Worm (Caenorhabditis elegans) whole organism, L1 larva: Measurements from ENCODE around the gene cct-6.

Experiments used
- aha-1 ChIP-seq: fragments of 150-350 bp; optimal IDR thresholded peaks from 2 replicates; lab custom pipeline; 2014; ENCODE audit warnings: missing biosample characterization, missing genetic modification characterization
- aly-2 ChIP-seq: fragments of 150-350 bp; optimal IDR thresholded peaks from 2 replicates; lab custom pipeline; 2014; ENCODE audit warnings: missing biosample characterization, missing genetic modification characterization
- ceh-82 ChIP-seq, 3 experiments: fragments of 150-350 bp in 1 of 3; sonication (generic microtip) in 2 of 3; optimal IDR thresholded peaks; 2 replicates each; lab custom pipeline; 2014 to 2017; ENCODE audit warnings: missing biosample characterization in 3 of 3, missing genetic modification characterization in 3 of 3
- fkh-10 ChIP-seq: sonication (generic microtip); optimal IDR thresholded peaks from 2 replicates; lab custom pipeline; 2017; ENCODE audit warnings: missing biosample characterization, missing genetic modification reagents, missing genetic modification characterization
- fos-1 ChIP-seq: fragments of 150-350 bp; optimal IDR thresholded peaks from 2 replicates; lab custom pipeline; 2014; ENCODE audit warnings: missing biosample characterization, missing genetic modification characterization
- lin-35 ChIP-seq, 2 experiments: fragments of 150-350 bp; optimal IDR thresholded peaks; 2 replicates each; lab custom pipeline; 2014; ENCODE audit warnings: missing biosample characterization in 2 of 2, missing genetic modification characterization in 2 of 2, missing genetic modification reagents in 2 of 2
- mep-1 ChIP-seq: fragments of 150-350 bp; optimal IDR thresholded peaks from 2 replicates; lab custom pipeline; 2014; ENCODE audit warnings: missing biosample characterization, missing genetic modification characterization
- nhr-71 ChIP-seq: sonication (generic microtip); optimal IDR thresholded peaks from 2 replicates; lab custom pipeline; 2016; ENCODE audit warnings: mild to moderate bottlenecking, missing genetic modification characterization, moderate library complexity, missing compliant biosample characterization
- skn-1 ChIP-seq: fragments of 150-350 bp; optimal IDR thresholded peaks from 2 replicates; lab custom pipeline; 2014; ENCODE audit warnings: missing biosample characterization, missing genetic modification characterization
- vab-15 ChIP-seq: sonication (generic microtip); optimal IDR thresholded peaks from 2 replicates; lab custom pipeline; 2017; ENCODE audit warnings: missing genotype, mild to moderate bottlenecking, missing genetic modification characterization, missing compliant biosample characterization
- xbp-1 ChIP-seq: sonication (generic microtip); optimal IDR thresholded peaks from 2 replicates; lab custom pipeline; 2016; ENCODE audit warnings: missing genetic modification characterization, missing compliant biosample characterization

DNA sequence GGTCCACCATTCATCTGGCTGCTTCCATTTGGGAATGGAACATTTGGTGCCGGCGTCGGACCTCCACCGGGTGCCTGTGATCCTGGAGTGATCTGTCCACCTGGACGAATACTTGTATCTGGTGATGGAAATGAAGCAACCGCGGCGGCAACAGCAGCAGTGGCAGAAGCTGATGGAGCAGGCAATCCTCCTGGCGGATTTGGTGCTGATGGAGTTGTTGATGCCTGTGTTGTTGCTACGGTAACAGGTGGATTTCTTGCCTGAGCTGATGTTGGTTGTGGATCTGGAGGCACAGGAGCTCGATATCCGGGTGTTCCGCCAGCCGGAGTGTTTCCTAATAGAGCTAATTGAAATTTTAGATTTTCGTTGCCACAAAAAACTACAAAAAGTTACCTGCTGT lies 23.0 kb downstream of the cct-6 start:
- TF ChIP-seq fkh-10 (GFP tag; lab: Kevin White, UChicago) = no peak
- no peak for TF ChIP-seq nhr-71 (tag; lab: Kevin White, UChicago)
- TF ChIP-seq ceh-82 (tag; optimal IDR thresholded peaks at IDR 0.05; lab: Kevin White, UChicago) = no peak
- no peak for TF ChIP-seq xbp-1 (tag; lab: Kevin White, UChicago)
- TF ChIP-seq fos-1 (tag; lab: Kevin White, UChicago) = no peak
- no peak for TF ChIP-seq lin-35 (GFP tag; optimal IDR thresholded peaks at IDR 0.05; lab: Kevin White, UChicago)
- no peak for TF ChIP-seq mep-1
- no peak for TF ChIP-seq vab-15
- no peak for TF ChIP-seq skn-1 (tag; lab: Kevin White, UChicago)
- TF ChIP-seq aha-1 = no peak
- TF ChIP-seq aly-2 = no peak
